Fruit fly (Drosophila melanogaster): Measurements from ENCODE around the gene CG7376.

The CG7376 gene

DNA sequence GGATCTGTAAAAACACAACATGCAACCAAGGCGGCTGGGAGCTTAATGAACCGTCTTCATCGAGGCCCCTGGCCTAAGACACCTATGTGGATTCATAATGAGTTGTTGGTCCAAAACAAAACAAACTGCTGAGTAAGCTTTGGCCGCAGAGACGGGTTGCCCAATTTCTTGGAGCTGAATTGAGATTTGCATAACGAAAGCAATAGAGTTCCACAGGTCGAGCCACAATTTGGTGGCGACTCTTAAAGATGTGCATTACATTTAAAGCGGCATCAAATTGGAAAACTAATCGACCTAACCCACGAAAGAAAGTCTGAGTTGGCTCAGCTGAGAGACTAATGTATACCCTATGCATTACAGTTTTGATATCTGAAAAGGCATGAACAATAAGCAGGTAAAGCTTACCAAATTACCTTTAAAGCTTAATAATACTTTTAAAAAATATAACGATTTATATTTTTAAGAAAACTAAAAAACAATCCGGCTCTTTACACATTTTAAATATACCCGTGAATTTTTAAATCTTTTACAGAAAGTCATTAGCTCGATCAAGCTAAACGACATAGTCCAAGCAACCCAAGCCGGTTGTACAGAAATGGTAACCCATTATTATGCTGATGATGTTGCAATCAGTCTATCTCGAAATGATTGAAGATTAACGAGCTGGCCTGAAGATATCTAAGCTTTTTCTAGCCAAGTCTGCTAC is 16.6 kb upstream of the CG7376 start, which contains the start of gene CG13297 (continued):
- TF ChIP-seq ash1 (GFP tag; optimal IDR thresholded peaks at IDR 0.05) (no peak), Mes4 (GFP tag; optimal IDR thresholded peaks at IDR 0.05) (no peak), Antp (GFP tag; optimal IDR thresholded peaks at IDR 0.05) (no peak), CG3847 (GFP tag; IDR thresholded peaks at IDR 0.05) (no peak), sc (optimal IDR thresholded peaks at IDR 0.05) (no peak), sc (GFP tag; optimal IDR thresholded peaks at IDR 0.05) (no peak), CG13624 (GFP tag; optimal IDR thresholded peaks at IDR 0.05) (no peak), CG13424 (tag; optimal IDR thresholded peaks at IDR 0.05) (peak; percentile 76), zen (tag; optimal IDR thresholded peaks at IDR 0.05) (no peak), CG7928 (GFP tag; optimal IDR thresholded peaks at IDR 0.05) (no peak), hth (optimal IDR thresholded peaks at IDR 0.05) (no peak), Hr51 (GFP tag; optimal IDR thresholded peaks at IDR 0.05) (peak in 1 of 2 experiments; percentile 84), CG14860 (GFP tag; IDR thresholded peaks at IDR 0.05; ENCODE audit: partially characterized antibody) (no peak), fru (optimal IDR thresholded peaks at IDR 0.05) (no peak), pb (GFP tag; optimal IDR thresholded peaks at IDR 0.05) (no peak), CG8924 (tag; optimal IDR thresholded peaks at IDR 0.05) (peak; percentile 66), CG7839 (tag; optimal IDR thresholded peaks at IDR 0.05) (peak; percentile 64), CG31441 (GFP tag; IDR thresholded peaks at IDR 0.05) (peak; percentile 84), CG10462 (GFP tag; optimal IDR thresholded peaks at IDR 0.05) (no peak), CG5245 (GFP tag; optimal IDR thresholded peaks at IDR 0.05) (no peak), Bdp1 (GFP tag; optimal IDR thresholded peaks at IDR 0.05) (no peak), sens (GFP tag) (peak; percentile 76), aop (GFP tag; IDR thresholded peaks at IDR 0.05) (no peak), lmd (GFP tag; IDR thresholded peaks at IDR 0.05) (peak; percentile 50; the same call in 1 of the 2 replicates), Doc3 (GFP tag; IDR thresholded peaks at IDR 0.05; ENCODE audit: partially characterized antibody) (no peak), CG1647 (GFP tag; optimal IDR thresholded peaks at IDR 0.05) (no peak), CG33557 (GFP tag; optimal IDR thresholded peaks at IDR 0.05) (no peak), CG12155 (GFP tag; optimal IDR thresholded peaks at IDR 0.05) (peak; percentile 0), lov (optimal IDR thresholded peaks at IDR 0.05) (no peak), lov (GFP tag; IDR thresholded peaks at IDR 0.05) (no peak), Atf-2 (GFP tag; optimal IDR thresholded peaks at IDR 0.05) (no peak), org-1 (GFP tag; optimal IDR thresholded peaks at IDR 0.05) (peak; percentile 37), PHDP (tag; optimal IDR thresholded peaks at IDR 0.05) (peak; percentile 40), sd (tag; optimal IDR thresholded peaks at IDR 0.05) (peak; percentile 5), toy (GFP tag; IDR thresholded peaks at IDR 0.05) (no peak), crc (GFP tag; optimal IDR thresholded peaks at IDR 0.05) (no peak), Stat92E (GFP tag; optimal IDR thresholded peaks at IDR 0.05) (no peak), tna (GFP tag; IDR thresholded peaks at IDR 0.05; ENCODE audit: partially characterized antibody) (no peak), Sry-β (GFP tag; optimal IDR thresholded peaks at IDR 0.05) (no peak), schlank (tag; optimal IDR thresholded peaks at IDR 0.05) (no peak), her (GFP tag; optimal IDR thresholded peaks at IDR 0.05) (no peak), Ada2b (GFP tag; IDR thresholded peaks at IDR 0.05) (0 out of 2 replicates have a peak, but pooled peaks have one; percentile 30), Asciz (GFP tag; optimal IDR thresholded peaks at IDR 0.05) (peak; percentile 64), CG2116 (GFP tag; optimal IDR thresholded peaks at IDR 0.05) (no peak), CG16815 (GFP tag; optimal IDR thresholded peaks at IDR 0.05) (no peak), gt (GFP tag; IDR thresholded peaks at IDR 0.05) (no peak), ems (GFP tag; optimal IDR thresholded peaks at IDR 0.05) (no peak), odd (GFP tag; optimal IDR thresholded peaks at IDR 0.05) (no peak), ac (GFP tag; optimal IDR thresholded peaks at IDR 0.05) (no peak), NfI (GFP tag; optimal IDR thresholded peaks at IDR 0.05) (peak; percentile 43), nau (GFP tag; optimal IDR thresholded peaks at IDR 0.05) (no peak)
